Fruit fly (Drosophila melanogaster) Kc167 (cell line): ENCODE measurements around the gene CG12607.

ENCODE experiments used
- Myc ChIP-seq: fragments of >200 bp; optimal IDR thresholded peaks from 2 replicates; lab custom pipeline; 2017; ENCODE audit warnings: missing external identifiers
- Sin3A ChIP-seq: fragments of >200 bp; optimal IDR thresholded peaks from 2 replicates; lab custom pipeline; 2018; ENCODE audit warnings: missing external identifiers
- h ChIP-seq: fragments of >200 bp; optimal IDR thresholded peaks from 3 replicates; lab custom pipeline; 2018; ENCODE audit warnings: missing external identifiers
- insv ChIP-seq: fragments of >200 bp; optimal IDR thresholded peaks from 3 replicates; lab custom pipeline; 2018; ENCODE audit warnings: missing external identifiers
- psq ChIP-seq: fragments of >200 bp; optimal IDR thresholded peaks from 2 replicates; lab custom pipeline; 2017; ENCODE audit warnings: missing external identifiers
- ttk ChIP-seq: sonication (Bioruptor generic); optimal IDR thresholded peaks from 2 replicates; lab custom pipeline; 2017; ENCODE audit warnings: missing external identifiers

Gene CG12607

dm6 chr3L:4426581-4426980, 19.8 kb upstream of the CG12607 start:
- TF ChIP-seq h (lab: Kevin White, UChicago) (no peak), psq (lab: Kevin White, UChicago) (no peak), insv (lab: Kevin White, UChicago) (no peak), Myc (no peak), ttk (lab: Kevin White, UChicago) (no peak), Sin3A (no peak)

- TF ChIP-seq Sin3A: no peak
- no peak for TF ChIP-seq h (lab: Kevin White, UChicago)
- TF ChIP-seq insv (lab: Kevin White, UChicago): no peak
- TF ChIP-seq psq (lab: Kevin White, UChicago): no peak
- TF ChIP-seq Myc: no peak
- TF ChIP-seq ttk (lab: Kevin White, UChicago): no peak
Measured at dm6 chr3L:4428918-4429546, 17.3 kb upstream of the CG12607 start, which contains the start of gene nAChRbeta1. Gene nAChRbeta1, plus strand, starts transcription at chr3L:4429349.

- TF ChIP-seq psq (lab: Kevin White, UChicago): no peak
- no peak for TF ChIP-seq h (lab: Kevin White, UChicago)
- TF ChIP-seq insv (lab: Kevin White, UChicago): no peak
- no peak for TF ChIP-seq Sin3A
- no peak for TF ChIP-seq ttk (lab: Kevin White, UChicago)
- no peak for TF ChIP-seq Myc
Measured at dm6 chr3L:4430331-4430730, 16.0 kb upstream of the CG12607 start.

dm6 chr3L:4431111-4431730, 15.2 kb upstream of the CG12607 start:
- TF ChIP-seq Sin3A (no peak), h (lab: Kevin White, UChicago) (no peak), insv (lab: Kevin White, UChicago) (no peak), Myc (no peak), psq (lab: Kevin White, UChicago) (no peak), ttk (lab: Kevin White, UChicago) (no peak)

dm6 chr3L:4436421-4436820, 10.0 kb upstream of the CG12607 start, which contains the start of gene CG15021:
Gene CG15021, plus strand, starts transcription at chr3L:4436721.
- TF ChIP-seq psq (lab: Kevin White, UChicago) (no peak), Sin3A (no peak), Myc (no peak), insv (lab: Kevin White, UChicago) (no peak)

- TF ChIP-seq psq (lab: Kevin White, UChicago): no peak
- no peak for TF ChIP-seq h (lab: Kevin White, UChicago)
- no peak for TF ChIP-seq insv (lab: Kevin White, UChicago)
- TF ChIP-seq Myc: no peak
- no peak for TF ChIP-seq ttk (lab: Kevin White, UChicago)
- TF ChIP-seq Sin3A: no peak
Measured at dm6 chr3L:4440153-4440552, 6.2 kb upstream of the CG12607 start.

dm6 chr3L:4442168-4442567, 4.2 kb upstream of the CG12607 start:
- no peak for TF ChIP-seq insv (lab: Kevin White, UChicago)
- no peak for TF ChIP-seq Myc
- no peak for TF ChIP-seq h (lab: Kevin White, UChicago)
- TF ChIP-seq ttk (lab: Kevin White, UChicago): no peak
- no peak for TF ChIP-seq Sin3A
- no peak for TF ChIP-seq psq (lab: Kevin White, UChicago)

- TF ChIP-seq Myc (no peak), Sin3A (no peak), ttk (lab: Kevin White, UChicago) (no peak), psq (lab: Kevin White, UChicago) (no peak), insv (lab: Kevin White, UChicago) (no peak), h (lab: Kevin White, UChicago) (no peak)
Measured at dm6 chr3L:4445824-4446223, 549 bp upstream of the CG12607 start.

- no peak for TF ChIP-seq insv (lab: Kevin White, UChicago)
- no peak for TF ChIP-seq Sin3A
- TF ChIP-seq h (lab: Kevin White, UChicago): no peak
- no peak for TF ChIP-seq psq (lab: Kevin White, UChicago)
Measured at dm6 chr3L:4447229-4447628, 856 bp downstream of the CG12607 start.

- TF ChIP-seq psq (lab: Kevin White, UChicago) (no peak), h (lab: Kevin White, UChicago) (no peak), ttk (lab: Kevin White, UChicago) (no peak), insv (lab: Kevin White, UChicago) (no peak), Sin3A (no peak), Myc (no peak)
Measured at dm6 chr3L:4458063-4458462, 11.7 kb downstream of the CG12607 start, which contains the start of gene CG11345. Gene CG11345, minus strand, starts transcription at chr3L:4458163.

- TF ChIP-seq ttk (lab: Kevin White, UChicago): no peak
- no peak for TF ChIP-seq psq (lab: Kevin White, UChicago)
- TF ChIP-seq h (lab: Kevin White, UChicago): no peak
- no peak for TF ChIP-seq insv (lab: Kevin White, UChicago)
- no peak for TF ChIP-seq Sin3A
- TF ChIP-seq Myc: no peak
Measured at dm6 chr3L:4460307-4461088, 14.1 kb downstream of the CG12607 start, which contains the start of gene CG15022. Gene CG15022, minus strand, starts transcription at chr3L:4460317.
